Worm (Caenorhabditis elegans) whole organism, L1 larva: ENCODE data around the gene eat-20.

Experiments
- C34B4.2 ChIP-seq: sonication (generic microtip); optimal IDR thresholded peaks from 2 replicates; lab custom pipeline; 2017; ENCODE audit warnings: mild to moderate bottlenecking, missing genetic modification characterization, missing compliant biosample characterization
- ceh-88 ChIP-seq: fragments of 200-800 bp; sonication (Bioruptor generic); IDR thresholded peaks from 2 replicates; pipeline ENCODE4 v1.3.6; 2022; ENCODE audit warnings: missing genetic modification characterization, missing compliant biosample characterization
- ceh-90 ChIP-seq: sonication (generic microtip); optimal IDR thresholded peaks from 2 replicates; lab custom pipeline; 2016; ENCODE audit warnings: missing genetic modification characterization, missing compliant biosample characterization
- ces-1 ChIP-seq: fragments of 150-350 bp; optimal IDR thresholded peaks from 2 replicates; lab custom pipeline; 2014; ENCODE audit warnings: missing biosample characterization, missing genetic modification reagents, missing genetic modification characterization
- fkh-10 ChIP-seq: sonication (generic microtip); optimal IDR thresholded peaks from 2 replicates; lab custom pipeline; 2017; ENCODE audit warnings: missing biosample characterization, missing genetic modification reagents, missing genetic modification characterization
- mdl-1 ChIP-seq, 2 experiments: fragments of 150-350 bp; optimal IDR thresholded peaks; 2 replicates each; lab custom pipeline; 2014 to 2017; ENCODE audit warnings: missing biosample characterization in 2 of 2, missing genetic modification characterization in 2 of 2, inconsistent platforms in 1 of 2
- nhr-237 ChIP-seq: fragments of 150-350 bp; optimal IDR thresholded peaks from 2 replicates; lab custom pipeline; 2014; ENCODE audit warnings: missing biosample characterization, missing genetic modification characterization
- nhr-76 ChIP-seq: sonication (generic microtip); optimal IDR thresholded peaks from 2 replicates; lab custom pipeline; 2017; ENCODE audit warnings: missing biosample characterization, missing genetic modification characterization
- nhr-77 ChIP-seq: fragments of 150-350 bp; optimal IDR thresholded peaks from 2 replicates; lab custom pipeline; 2014; ENCODE audit warnings: missing biosample characterization, missing genetic modification characterization
- snpc-4 ChIP-seq: fragments of 150-350 bp; optimal IDR thresholded peaks from 2 replicates; lab custom pipeline; 2014; ENCODE audit warnings: missing biosample characterization, missing genetic modification characterization

ce11 chrX:15491110-15491509 lies 18.7 kb upstream of the eat-20 start:
- no peak for TF ChIP-seq C34B4.2 (tag; lab: Kevin White, UChicago)
- no peak for TF ChIP-seq nhr-76 (tag; lab: Kevin White, UChicago)
- TF ChIP-seq nhr-77 (tag; lab: Kevin White, UChicago) = no peak
- no peak for TF ChIP-seq ces-1 (GFP tag; lab: Kevin White, UChicago)
- no peak for TF ChIP-seq fkh-10 (GFP tag; lab: Kevin White, UChicago)
- TF ChIP-seq nhr-237 (tag; lab: Kevin White, UChicago) = no peak
- TF ChIP-seq snpc-4 (tag; lab: Kevin White, UChicago) = no peak
- no peak for TF ChIP-seq ceh-90 (tag; lab: Kevin White, UChicago)
- no peak for TF ChIP-seq ceh-88
- no peak for TF ChIP-seq mdl-1 (tag; optimal IDR thresholded peaks at IDR 0.05; lab: Kevin White, UChicago)
